Fruit fly (Drosophila melanogaster) whole organism, embryonic: Measurements from ENCODE around the gene Tbca.

Source experiments
- B-H2 ChIP-seq: fragments of 200-800 bp; sonication (Bioruptor generic); optimal IDR thresholded peaks from 2 replicates; lab custom pipeline; 2018; ENCODE audit warnings: missing biosample characterization, mild to moderate bottlenecking, missing genetic modification characterization
- BEAF-32 ChIP-seq: fragments of 200-800 bp; sonication (Bioruptor generic); optimal IDR thresholded peaks from 3 replicates; lab custom pipeline; 2017; ENCODE audit warnings: missing biosample characterization, missing genetic modification characterization, mild to moderate bottlenecking, moderate library complexity, missing genetic modification reagents
- CG10431 ChIP-seq: fragments of 200-800 bp; sonication (Bioruptor generic); optimal IDR thresholded peaks from 3 replicates; lab custom pipeline; 2018; ENCODE audit warnings: missing biosample characterization, mild to moderate bottlenecking, missing genetic modification characterization
- CG12104 ChIP-seq: fragments of 200-800 bp; sonication (Bioruptor generic); optimal IDR thresholded peaks from 3 replicates; lab custom pipeline; 2016; ENCODE audit warnings: missing biosample characterization, missing genetic modification characterization
- CG12744 ChIP-seq: fragments of 200-800 bp; sonication (Bioruptor generic); optimal IDR thresholded peaks from 2 replicates; lab custom pipeline; 2016; ENCODE audit warnings: missing biosample characterization, missing genetic modification characterization
- CG12769 ChIP-seq: fragments of 200-800 bp; sonication (Bioruptor generic); optimal IDR thresholded peaks from 2 replicates; lab custom pipeline; 2019; ENCODE audit warnings: missing biosample characterization, mild to moderate bottlenecking, missing genetic modification characterization, moderate library complexity
- CG13296 ChIP-seq: fragments of 200-800 bp; sonication (Bioruptor generic); optimal IDR thresholded peaks from 3 replicates; lab custom pipeline; 2018; ENCODE audit warnings: missing biosample characterization, mild to moderate bottlenecking, missing genetic modification characterization
- CG13624 ChIP-seq: fragments of 200-800 bp; sonication (Bioruptor generic); optimal IDR thresholded peaks from 2 replicates; lab custom pipeline; 2016; ENCODE audit warnings: missing biosample characterization, missing genetic modification characterization
- CG15479 ChIP-seq: fragments of 200-800 bp; sonication (Bioruptor generic); optimal IDR thresholded peaks from 3 replicates; lab custom pipeline; 2019; ENCODE audit warnings: missing biosample characterization, mild to moderate bottlenecking, missing genetic modification characterization, moderate library complexity
- CG1647 ChIP-seq: fragments of 200-800 bp; sonication (Bioruptor generic); optimal IDR thresholded peaks from 3 replicates; lab custom pipeline; 2016; ENCODE audit warnings: missing biosample characterization, missing genetic modification characterization
- CG16863 ChIP-seq: fragments of 200-800 bp; sonication (Bioruptor generic); optimal IDR thresholded peaks from 3 replicates; lab custom pipeline; 2016; ENCODE audit warnings: missing biosample characterization, missing genetic modification characterization
- CG17328 ChIP-seq: fragments of 200-800 bp; sonication (Bioruptor generic); IDR thresholded peaks from 2 replicates; pipeline ENCODE4 v1.3.6; 2022; ENCODE audit warnings: missing biosample characterization, missing genetic modification characterization
- CG17385 ChIP-seq: fragments of 200-800 bp; sonication (Bioruptor generic); optimal IDR thresholded peaks from 3 replicates; lab custom pipeline; 2018; ENCODE audit warnings: missing biosample characterization, mild to moderate bottlenecking, missing genetic modification characterization
- CG18599 ChIP-seq: fragments of 200-800 bp; sonication (Bioruptor generic); optimal IDR thresholded peaks from 3 replicates; lab custom pipeline; 2017; ENCODE audit warnings: missing biosample characterization, missing genetic modification characterization, mild to moderate bottlenecking, moderate library complexity, missing genetic modification reagents
- CG2202 ChIP-seq: fragments of 200-800 bp; sonication (Bioruptor generic); optimal IDR thresholded peaks from 2 replicates; lab custom pipeline; 2018; ENCODE audit warnings: missing biosample characterization, mild to moderate bottlenecking, missing genetic modification characterization
- CG3407 ChIP-seq: fragments of 200-800 bp; sonication (Bioruptor generic); optimal IDR thresholded peaks from 2 replicates; lab custom pipeline; 2018; ENCODE audit warnings: missing biosample characterization, mild to moderate bottlenecking, missing genetic modification characterization
- CG4707 ChIP-seq: fragments of 200-800 bp; sonication (Bioruptor generic); optimal IDR thresholded peaks from 2 replicates; lab custom pipeline; 2018; ENCODE audit warnings: missing biosample characterization, mild to moderate bottlenecking, missing genetic modification characterization, moderate library complexity
- CG4820 ChIP-seq: fragments of 200-800 bp; sonication (Bioruptor generic); optimal IDR thresholded peaks from 3 replicates; lab custom pipeline; 2016; ENCODE audit warnings: missing biosample characterization, missing genetic modification characterization
- CG6765 ChIP-seq: fragments of 200-800 bp; sonication (Bioruptor generic); optimal IDR thresholded peaks from 3 replicates; lab custom pipeline; 2017; ENCODE audit warnings: missing biosample characterization, mild to moderate bottlenecking, missing genetic modification characterization
- CG7357 ChIP-seq: fragments of 200-800 bp; sonication (Bioruptor generic); IDR thresholded peaks from 3 replicates; pipeline ENCODE4 v1.3.6; 2022; ENCODE audit warnings: missing biosample characterization, missing genetic modification characterization
- CG7987 ChIP-seq: fragments of 200-800 bp; sonication (Bioruptor generic); optimal IDR thresholded peaks from 2 replicates; lab custom pipeline; 2018; ENCODE audit warnings: missing biosample characterization, mild to moderate bottlenecking, missing genetic modification characterization, moderate library complexity
- D19B ChIP-seq: fragments of 200-800 bp; sonication (Bioruptor generic); optimal IDR thresholded peaks from 2 replicates; lab custom pipeline; 2017; ENCODE audit warnings: missing biosample characterization, mild to moderate bottlenecking, missing genetic modification characterization
- Dbx ChIP-seq: fragments of 200-800 bp; sonication (Bioruptor generic); IDR thresholded peaks from 3 replicates; pipeline ENCODE4 v1.3.6; 2022; ENCODE audit warnings: missing biosample characterization, missing genetic modification characterization
- HHEX ChIP-seq: fragments of 200-800 bp; sonication (Bioruptor generic); optimal IDR thresholded peaks from 3 replicates; lab custom pipeline; 2017; ENCODE audit warnings: missing biosample characterization, mild to moderate bottlenecking, missing genetic modification characterization, missing genetic modification reagents
- HLH3B ChIP-seq: fragments of 200-800 bp; sonication (Bioruptor generic); IDR thresholded peaks from 2 replicates; pipeline ENCODE4 v1.3.6; 2022; ENCODE audit warnings: missing biosample characterization, missing genetic modification characterization
- Med ChIP-seq: fragments of 200-800 bp; sonication (Bioruptor generic); peaks from one replicate; lab custom pipeline; 2016; ENCODE audit warnings: missing biosample characterization, missing genetic modification characterization, mild to moderate bottlenecking, inconsistent platforms, moderate library complexity
- Pdp1 ChIP-seq, 2 experiments: fragments of 200-800 bp; sonication (Bioruptor generic); optimal IDR thresholded peaks; 3 replicates each; lab custom pipeline; 2016; ENCODE audit warnings: missing biosample characterization in 2 of 2, missing genetic modification characterization in 2 of 2, mild to moderate bottlenecking in 1 of 2, moderate library complexity in 1 of 2
- Sox100B ChIP-seq: fragments of 200-800 bp; sonication (Bioruptor generic); optimal IDR thresholded peaks from 3 replicates; lab custom pipeline; 2018; ENCODE audit warnings: missing biosample characterization, mild to moderate bottlenecking, missing genetic modification characterization
- TFAM ChIP-seq: fragments of 200-800 bp; sonication (Bioruptor generic); optimal IDR thresholded peaks from 2 replicates; lab custom pipeline; 2017; ENCODE audit warnings: missing biosample characterization, missing genetic modification characterization, inconsistent platforms
- bsh ChIP-seq, 2 experiments: fragments of 200-800 bp; sonication (Bioruptor generic); optimal IDR thresholded peaks; 2 replicates each; lab custom pipeline; 2017 to 2018; ENCODE audit warnings: mild to moderate bottlenecking in 2 of 2, missing biosample characterization in 2 of 2, missing genetic modification characterization in 2 of 2, moderate library complexity in 1 of 2
- cato ChIP-seq: fragments of 200-800 bp; sonication (Bioruptor generic); optimal IDR thresholded peaks from 2 replicates; lab custom pipeline; 2016; ENCODE audit warnings: missing biosample characterization, missing genetic modification characterization, borderline replicate concordance
- ci ChIP-seq: fragments of 200-800 bp; sonication (Bioruptor generic); IDR thresholded peaks from 3 replicates; pipeline ENCODE4 v1.3.6; 2022; ENCODE audit warnings: missing biosample characterization, missing genetic modification characterization
- dan ChIP-seq: fragments of 200-800 bp; sonication (Bioruptor generic); IDR thresholded peaks from 2 replicates; pipeline ENCODE4 v1.3.6; 2022; ENCODE audit warnings: missing biosample characterization, missing genetic modification characterization
- exex ChIP-seq: fragments of 200-800 bp; sonication (Bioruptor generic); optimal IDR thresholded peaks from 4 replicates; lab custom pipeline; 2018; ENCODE audit warnings: missing biosample characterization, mild to moderate bottlenecking, missing genetic modification characterization, moderate library complexity
- gcm2 ChIP-seq: fragments of 200-800 bp; sonication (Bioruptor generic); optimal IDR thresholded peaks from 2 replicates; lab custom pipeline; 2016; ENCODE audit warnings: missing biosample characterization, missing genetic modification characterization
- knrl ChIP-seq: fragments of 200-800 bp; sonication (Bioruptor generic); IDR thresholded peaks from 3 replicates; pipeline ENCODE4 v1.3.6; 2022; ENCODE audit warnings: missing biosample characterization, missing genetic modification characterization; ENCODE audit not compliant: partially characterized antibody
- lab ChIP-seq: fragments of 200-800 bp; sonication (Bioruptor generic); optimal IDR thresholded peaks from 3 replicates; lab custom pipeline; 2017; ENCODE audit warnings: missing biosample characterization, missing genetic modification characterization, mild to moderate bottlenecking, moderate library complexity, missing genetic modification reagents
- lola ChIP-seq, 3 experiments: fragments of >200 bp in 2 of 3; fragments of 200-800 bp in 1 of 3; sonication (Bioruptor generic) in 1 of 3; optimal IDR thresholded peaks; 2 replicates each; lab custom pipeline; 2017 to 2019; ENCODE audit warnings: missing biosample characterization in 3 of 3, missing genetic modification characterization in 3 of 3, mild to moderate bottlenecking in 1 of 3, moderate library complexity in 1 of 3
- mirr ChIP-seq: fragments of 200-800 bp; sonication (Bioruptor generic); optimal IDR thresholded peaks from 3 replicates; lab custom pipeline; 2018; ENCODE audit warnings: missing biosample characterization, mild to moderate bottlenecking, missing genetic modification characterization
- nmo ChIP-seq: fragments of 200-800 bp; sonication (Bioruptor generic); optimal IDR thresholded peaks from 2 replicates; lab custom pipeline; 2018; ENCODE audit warnings: missing biosample characterization, mild to moderate bottlenecking, missing genetic modification characterization, moderate library complexity
- odd ChIP-seq: fragments of 200-800 bp; sonication (Bioruptor generic); optimal IDR thresholded peaks from 2 replicates; lab custom pipeline; 2017; ENCODE audit warnings: missing biosample characterization, mild to moderate bottlenecking, missing genetic modification characterization
- schlank ChIP-seq: fragments of 200-800 bp; sonication (Bioruptor generic); optimal IDR thresholded peaks from 2 replicates; lab custom pipeline; 2018; ENCODE audit warnings: missing biosample characterization, mild to moderate bottlenecking, missing genetic modification characterization
- sens ChIP-seq: fragments of 200-800 bp; sonication (Bioruptor generic); peaks from one replicate; lab custom pipeline; 2016; ENCODE audit warnings: missing biosample characterization, missing genetic modification characterization
- sna ChIP-seq: fragments of 200-800 bp; sonication (Bioruptor generic); IDR thresholded peaks from 2 replicates; pipeline ENCODE4 v1.3.6; 2022; ENCODE audit warnings: missing biosample characterization, missing genetic modification characterization; ENCODE audit not compliant: partially characterized antibody
- so ChIP-seq: fragments of 200-800 bp; sonication (Bioruptor generic); IDR thresholded peaks from 3 replicates; pipeline ENCODE4 v1.3.6; 2022; ENCODE audit warnings: missing biosample characterization, missing genetic modification characterization
- tap ChIP-seq: fragments of 200-800 bp; optimal IDR thresholded peaks from 3 replicates; lab custom pipeline; 2019; ENCODE audit warnings: missing biosample characterization, mild to moderate bottlenecking, missing genetic modification characterization, moderate library complexity
- vvl ChIP-seq: fragments of 200-800 bp; sonication (Bioruptor generic); IDR thresholded peaks from 2 replicates; pipeline ENCODE4 v1.3.6; 2022; ENCODE audit warnings: missing biosample characterization, missing genetic modification characterization

The Tbca gene

dm6 chr3R:31754605-31755004 is 11.3 kb downstream of the Tbca start, which contains the start of gene salt:
Gene salt (minus strand): TSS chr3R:31754705.
- TF ChIP-seq CG12744 (GFP tag; lab: Kevin White, UChicago), result no peak
- TF ChIP-seq CG10431 (GFP tag; lab: Kevin White, UChicago), result no peak
- no peak for TF ChIP-seq cato (GFP tag; lab: Kevin White, UChicago)
- TF ChIP-seq CG1647 (GFP tag; lab: Kevin White, UChicago), result no peak
- no peak for TF ChIP-seq vvl (GFP tag; lab: Robert Waterston, UW)
- no peak for TF ChIP-seq CG7357 (GFP tag; lab: Robert Waterston, UW)
- TF ChIP-seq lab (GFP tag; lab: Kevin White, UChicago), result no peak
- no peak for TF ChIP-seq Dbx
- no peak for TF ChIP-seq CG16863 (GFP tag; lab: Kevin White, UChicago)

- TF ChIP-seq CG17328 (peak; percentile 20; the same call in 1 of the 2 replicates), HLH3B (GFP tag; lab: Robert Waterston, UW) (peak; percentile 22; the same call in 1 of the 2 replicates), nmo (GFP tag; lab: Kevin White, UChicago) (no peak), CG13624 (GFP tag; lab: Kevin White, UChicago) (no peak), D19B (no peak), CG12104 (peak; percentile 12), CG4820 (GFP tag; lab: Kevin White, UChicago) (no peak), CG2202 (no peak), so (GFP tag; lab: Robert Waterston, UW) (0 out of 3 replicates have a peak, but pooled peaks have one; percentile 15), TFAM (GFP tag; lab: Kevin White, UChicago) (no peak), B-H2 (no peak), tap (tag; lab: Kevin White, UChicago) (no peak), dan (no peak), CG7987 (GFP tag; lab: Kevin White, UChicago) (peak; percentile 18), lola (GFP tag; optimal IDR thresholded peaks at IDR 0.05; lab: Kevin White, UChicago) (no peak), sna (GFP tag; lab: Robert Waterston, UW) (no peak), CG15479 (GFP tag; lab: Kevin White, UChicago) (peak; percentile 27), sens (GFP tag; lab: Kevin White, UChicago) (peak; percentile 36), HHEX (GFP tag; lab: Kevin White, UChicago) (peak; percentile 11), Sox100B (GFP tag; lab: Kevin White, UChicago) (no peak), CG18599 (GFP tag; lab: Kevin White, UChicago) (peak; percentile 45), CG3407 (GFP tag; lab: Kevin White, UChicago) (peak; percentile 0), BEAF-32 (GFP tag; lab: Kevin White, UChicago) (no peak), exex (tag; lab: Kevin White, UChicago) (no peak), mirr (GFP tag; lab: Kevin White, UChicago) (peak; percentile 0), CG13296 (GFP tag; lab: Kevin White, UChicago) (peak; percentile 5), gcm2 (GFP tag; lab: Kevin White, UChicago) (no peak), bsh (GFP tag; optimal IDR thresholded peaks at IDR 0.05; lab: Kevin White, UChicago) (peak in 1 of 2 experiments; percentile 29), knrl (GFP tag; lab: Robert Waterston, UW) (no peak), CG17385 (GFP tag; lab: Kevin White, UChicago) (peak; percentile 7), CG4707 (GFP tag; lab: Kevin White, UChicago) (peak; percentile 3), Pdp1 (GFP tag; optimal IDR thresholded peaks at IDR 0.05; lab: Kevin White, UChicago) (peak in 1 of 2 experiments; percentile 35), ci (peak; percentile 60), CG10431 (GFP tag; lab: Kevin White, UChicago) (peak; percentile 25), CG12769 (tag; lab: Kevin White, UChicago) (no peak), CG6765 (GFP tag; lab: Kevin White, UChicago) (peak; percentile 22), Med (GFP tag; lab: Kevin White, UChicago) (peak; percentile 75), schlank (tag; lab: Kevin White, UChicago) (peak; percentile 37), odd (peak; percentile 14)
Observed at dm6 chr3R:31758587-31759167, 15.4 kb downstream of the Tbca start, which contains the start of gene CG2187. Gene CG2187 (minus strand): TSS chr3R:31758637.
